Worm (Caenorhabditis elegans) whole organism, late embryonic: ENCODE results near the gene twk-33.

ENCODE experiments used
- C38D4.7 ChIP-seq: fragments of 200-800 bp; sonication (Bioruptor generic); optimal IDR thresholded peaks from 2 replicates; lab custom pipeline; 2018; ENCODE audit warnings: mild to moderate bottlenecking, missing genetic modification characterization, moderate library complexity, missing compliant biosample characterization
- F13H6.1 ChIP-seq: sonication (generic microtip); optimal IDR thresholded peaks from 2 replicates; lab custom pipeline; 2016; ENCODE audit warnings: missing genetic modification characterization, missing compliant biosample characterization
- T23F11.4 ChIP-seq: fragments of 200-800 bp; sonication (Bioruptor generic); optimal IDR thresholded peaks from 2 replicates; lab custom pipeline; 2018; ENCODE audit warnings: mild to moderate bottlenecking, missing genetic modification characterization, missing compliant biosample characterization
- Y22D7AL.16 ChIP-seq: sonication (generic microtip); optimal IDR thresholded peaks from 2 replicates; lab custom pipeline; 2016; ENCODE audit warnings: missing genetic modification characterization, missing compliant biosample characterization
- ceh-14 ChIP-seq: sonication (generic microtip); optimal IDR thresholded peaks from 2 replicates; lab custom pipeline; 2016; ENCODE audit warnings: missing genotype, missing genetic modification characterization, missing compliant biosample characterization
- ceh-18 ChIP-seq: sonication (generic microtip); optimal IDR thresholded peaks from 2 replicates; lab custom pipeline; 2016; ENCODE audit warnings: missing genetic modification characterization, missing compliant biosample characterization
- ceh-19 ChIP-seq: fragments of 200-800 bp; sonication (Bioruptor generic); optimal IDR thresholded peaks from 2 replicates; lab custom pipeline; 2018; ENCODE audit warnings: mild to moderate bottlenecking, missing genetic modification characterization, missing compliant biosample characterization
- ceh-2 ChIP-seq: sonication (generic microtip); optimal IDR thresholded peaks from 2 replicates; lab custom pipeline; 2016; ENCODE audit warnings: missing genotype, missing genetic modification characterization, missing compliant biosample characterization
- ceh-24 ChIP-seq: sonication (generic microtip); optimal IDR thresholded peaks from 2 replicates; lab custom pipeline; 2016; ENCODE audit warnings: mild to moderate bottlenecking, missing genetic modification characterization, missing compliant biosample characterization
- ceh-34 ChIP-seq: sonication (generic microtip); optimal IDR thresholded peaks from 2 replicates; lab custom pipeline; 2016; ENCODE audit warnings: mild to moderate bottlenecking, missing genetic modification characterization, missing compliant biosample characterization
- ceh-45 ChIP-seq: fragments of 200-800 bp; sonication (Bioruptor generic); IDR thresholded peaks from 2 replicates; pipeline ENCODE4 v1.3.6; 2022; ENCODE audit warnings: missing genetic modification reagents, missing genetic modification characterization, missing compliant biosample characterization
- ceh-48 ChIP-seq: sonication (generic microtip); optimal IDR thresholded peaks from 2 replicates; lab custom pipeline; 2016; ENCODE audit warnings: missing genetic modification characterization, inconsistent platforms, missing compliant biosample characterization
- ceh-6 ChIP-seq: fragments of 200-800 bp; sonication (Bioruptor generic); optimal IDR thresholded peaks from 2 replicates; lab custom pipeline; 2018; ENCODE audit warnings: mild to moderate bottlenecking, missing genetic modification characterization, missing compliant biosample characterization
- ceh-9 ChIP-seq: sonication (generic microtip); optimal IDR thresholded peaks from 2 replicates; lab custom pipeline; 2016; ENCODE audit warnings: mild to moderate bottlenecking, missing genetic modification characterization, inconsistent platforms, missing compliant biosample characterization
- dmd-4 ChIP-seq: sonication (generic microtip); optimal IDR thresholded peaks from 2 replicates; lab custom pipeline; 2016; ENCODE audit warnings: borderline replicate concordance, missing genetic modification characterization, missing compliant biosample characterization
- elt-2 ChIP-seq: sonication (generic microtip); optimal IDR thresholded peaks from 2 replicates; lab custom pipeline; 2016; ENCODE audit warnings: missing genetic modification reagents, missing genetic modification characterization, missing compliant biosample characterization
- ets-4 ChIP-seq: sonication (generic microtip); optimal IDR thresholded peaks from 2 replicates; lab custom pipeline; 2016; ENCODE audit warnings: missing genetic modification characterization, missing compliant biosample characterization
- eyg-1 ChIP-seq: sonication (generic microtip); optimal IDR thresholded peaks from 2 replicates; lab custom pipeline; 2016; ENCODE audit warnings: missing genotype, missing genetic modification characterization, missing compliant biosample characterization
- hlh-13 ChIP-seq: fragments of 200-800 bp; sonication (Bioruptor generic); optimal IDR thresholded peaks from 2 replicates; lab custom pipeline; 2018; ENCODE audit warnings: mild to moderate bottlenecking, missing genetic modification characterization, missing compliant biosample characterization
- hlh-15 ChIP-seq: sonication (generic microtip); optimal IDR thresholded peaks from 2 replicates; lab custom pipeline; 2016; ENCODE audit warnings: missing genetic modification characterization, missing compliant biosample characterization
- hlh-30 ChIP-seq: sonication (generic microtip); optimal IDR thresholded peaks from 2 replicates; lab custom pipeline; 2017; ENCODE audit warnings: antibody characterized with exemption, missing genetic modification characterization, missing compliant biosample characterization; ENCODE audit not compliant: insufficient read depth
- hlh-8 ChIP-seq: sonication (generic microtip); optimal IDR thresholded peaks from 2 replicates; lab custom pipeline; 2016; ENCODE audit warnings: missing genotype, missing genetic modification characterization, missing compliant biosample characterization
- lim-6 ChIP-seq: sonication (generic microtip); optimal IDR thresholded peaks from 2 replicates; lab custom pipeline; 2016; ENCODE audit warnings: missing genetic modification characterization, missing compliant biosample characterization
- madf-2 ChIP-seq: sonication (generic microtip); optimal IDR thresholded peaks from 2 replicates; lab custom pipeline; 2017; ENCODE audit warnings: missing genetic modification characterization, missing compliant biosample characterization
- nfya-1 ChIP-seq: sonication (generic microtip); optimal IDR thresholded peaks from 2 replicates; lab custom pipeline; 2017; ENCODE audit warnings: missing genetic modification characterization, mild to moderate bottlenecking, missing compliant biosample characterization, antibody characterized with exemption, moderate library complexity
- nhr-232 ChIP-seq: sonication (generic microtip); optimal IDR thresholded peaks from 2 replicates; lab custom pipeline; 2016; ENCODE audit warnings: missing genetic modification characterization, missing compliant biosample characterization
- odd-2 ChIP-seq: sonication (generic microtip); optimal IDR thresholded peaks from 2 replicates; lab custom pipeline; 2017; ENCODE audit warnings: antibody characterized with exemption, mild to moderate bottlenecking, missing genetic modification characterization, missing compliant biosample characterization
- pag-3 ChIP-seq: sonication (generic microtip); optimal IDR thresholded peaks from 2 replicates; lab custom pipeline; 2016; ENCODE audit warnings: missing compliant biosample characterization, missing genetic modification characterization, borderline replicate concordance
- pat-9 ChIP-seq: fragments of 200-800 bp; sonication (Bioruptor generic); optimal IDR thresholded peaks from 2 replicates; lab custom pipeline; 2018; ENCODE audit warnings: mild to moderate bottlenecking, missing genetic modification characterization, moderate library complexity, missing compliant biosample characterization
- pax-1 ChIP-seq: fragments of 150-350 bp; optimal IDR thresholded peaks from 2 replicates; lab custom pipeline; 2014; ENCODE audit warnings: missing biosample characterization, missing genetic modification characterization
- pha-2 ChIP-seq: sonication (generic microtip); optimal IDR thresholded peaks from 2 replicates; lab custom pipeline; 2017; ENCODE audit warnings: mild to moderate bottlenecking, missing genetic modification characterization, missing compliant biosample characterization
- pros-1 ChIP-seq: fragments of 150-350 bp; optimal IDR thresholded peaks from 2 replicates; lab custom pipeline; 2014; ENCODE audit warnings: missing biosample characterization, missing genetic modification reagents, missing genetic modification characterization
- sdc-2 ChIP-seq: sonication (generic microtip); optimal IDR thresholded peaks from 2 replicates; lab custom pipeline; 2016; ENCODE audit warnings: missing genotype, missing genetic modification characterization, missing compliant biosample characterization
- sox-2 ChIP-seq: fragments of 200-800 bp; sonication (Bioruptor generic); IDR thresholded peaks from 2 replicates; pipeline ENCODE4 v1.3.6; 2022; ENCODE audit warnings: missing genetic modification reagents, missing genetic modification characterization, missing compliant biosample characterization
- tbx-2 ChIP-seq: sonication (generic microtip); optimal IDR thresholded peaks from 2 replicates; lab custom pipeline; 2016; ENCODE audit warnings: missing genetic modification characterization, missing compliant biosample characterization
- unc-3 ChIP-seq, 2 experiments: fragments of 200-800 bp in 1 of 2; sonication (Bioruptor generic) in 1 of 2; sonication (generic microtip) in 1 of 2; conservative IDR thresholded peaks in 1 of 2; optimal IDR thresholded peaks in 1 of 2; 2 replicates each; pipeline versions ENCODE4 v1.3.6 to Lab custom; 2016 to 2022; ENCODE audit warnings: missing compliant biosample characterization in 2 of 2, missing genetic modification characterization in 2 of 2, missing genetic modification reagents in 1 of 2
- unc-55 ChIP-seq: sonication (generic microtip); optimal IDR thresholded peaks from 2 replicates; lab custom pipeline; 2017; ENCODE audit warnings: missing biosample characterization, missing genetic modification reagents, missing genetic modification characterization
- unc-86 ChIP-seq: sonication (generic microtip); optimal IDR thresholded peaks from 2 replicates; lab custom pipeline; 2016; ENCODE audit warnings: missing genetic modification characterization, missing compliant biosample characterization
- zip-5 ChIP-seq: sonication (generic microtip); optimal IDR thresholded peaks from 2 replicates; lab custom pipeline; 2016; ENCODE audit warnings: missing genetic modification characterization, missing compliant biosample characterization

Gene twk-33

ce11 chrV:17683763-17684162, 30.4 kb downstream of the twk-33 start, which contains the start of gene F59A1.15:
F59A1.15 (minus strand) TSS chrV:17683863.
- TF ChIP-seq ceh-19 (GFP tag; lab: Kevin White, UChicago): no peak
- no peak for TF ChIP-seq elt-2 (tag; lab: Kevin White, UChicago)
- no peak for TF ChIP-seq ceh-18 (tag; lab: Kevin White, UChicago)
- no peak for TF ChIP-seq odd-2 (tag; lab: Kevin White, UChicago)
- TF ChIP-seq Y22D7AL.16: no peak
- TF ChIP-seq lim-6: no peak
- TF ChIP-seq ceh-2 (tag; lab: Kevin White, UChicago): no peak
- TF ChIP-seq dmd-4 (tag; lab: Kevin White, UChicago): no peak
- no peak for TF ChIP-seq tbx-2 (tag; lab: Kevin White, UChicago)
- no peak for TF ChIP-seq ceh-34 (tag; lab: Kevin White, UChicago)
- TF ChIP-seq hlh-15 (tag; lab: Kevin White, UChicago): no peak
- no peak for TF ChIP-seq ceh-14 (tag; lab: Kevin White, UChicago)
- no peak for TF ChIP-seq unc-3 (GFP tag; conservative IDR thresholded peaks at IDR 0.05; lab: Robert Waterston, UW)
- no peak for TF ChIP-seq unc-3 (tag; optimal IDR thresholded peaks at IDR 0.05; lab: Kevin White, UChicago)
- no peak for TF ChIP-seq hlh-13 (GFP tag; lab: Kevin White, UChicago)
- no peak for TF ChIP-seq pat-9
- TF ChIP-seq pros-1 (tag; lab: Kevin White, UChicago): no peak
- TF ChIP-seq eyg-1 (tag; lab: Kevin White, UChicago): no peak
- TF ChIP-seq C38D4.7: no peak
- TF ChIP-seq ets-4: no peak
- TF ChIP-seq sdc-2 (tag; lab: Kevin White, UChicago): no peak
- TF ChIP-seq, all 69 proteins: peak for 0

ce11 chrV:17683290-17683689, 30.9 kb downstream of the twk-33 start:
- TF ChIP-seq nhr-232 (tag; lab: Kevin White, UChicago) (no peak), ceh-34 (tag; lab: Kevin White, UChicago) (no peak), hlh-30 (no peak), zip-5 (tag; lab: Kevin White, UChicago) (no peak), hlh-13 (GFP tag; lab: Kevin White, UChicago) (no peak), unc-86 (tag; lab: Kevin White, UChicago) (no peak), pag-3 (tag; lab: Kevin White, UChicago) (no peak), ceh-24 (no peak), nfya-1 (no peak), T23F11.4 (GFP tag; lab: Kevin White, UChicago) (no peak), madf-2 (tag; lab: Kevin White, UChicago) (no peak), ceh-9 (tag; lab: Kevin White, UChicago) (no peak), F13H6.1 (tag; lab: Kevin White, UChicago) (no peak), odd-2 (tag; lab: Kevin White, UChicago) (no peak)
- TF ChIP-seq, all 69 proteins: peak for 0

ce11 chrV:17676553-17676952, 37.6 kb downstream of the twk-33 start, which contains the start of gene str-92:
str-92 (minus strand) TSS chrV:17676653.
- TF ChIP-seq elt-2 (tag; lab: Kevin White, UChicago) (no peak), ceh-45 (no peak), lim-6 (no peak), madf-2 (tag; lab: Kevin White, UChicago) (no peak), pha-2 (tag; lab: Kevin White, UChicago) (no peak), ceh-14 (tag; lab: Kevin White, UChicago) (no peak), pax-1 (tag; lab: Kevin White, UChicago) (no peak), ceh-2 (tag; lab: Kevin White, UChicago) (no peak), ceh-18 (tag; lab: Kevin White, UChicago) (no peak), hlh-13 (GFP tag; lab: Kevin White, UChicago) (no peak), eyg-1 (tag; lab: Kevin White, UChicago) (no peak), sox-2 (GFP tag; lab: Robert Waterston, UW) (no peak)

ce11 chrV:17673343-17673742, 40.8 kb downstream of the twk-33 start, which contains the start of gene str-93:
str-93 (minus strand) TSS chrV:17673443.
- TF ChIP-seq ceh-48 (no peak), elt-2 (tag; lab: Kevin White, UChicago) (no peak), unc-55 (GFP tag; lab: Kevin White, UChicago) (no peak), hlh-8 (tag; lab: Kevin White, UChicago) (no peak), unc-3 (GFP tag; conservative IDR thresholded peaks at IDR 0.05; lab: Robert Waterston, UW) (no peak), unc-3 (tag; optimal IDR thresholded peaks at IDR 0.05; lab: Kevin White, UChicago) (no peak), ceh-6 (GFP tag; lab: Kevin White, UChicago) (no peak)
